Fruit fly (Drosophila melanogaster) whole organism, prepupa: ENCODE results near the gene gry.
A peak's percentile ranks its signal among the peaks of the same experiment; 100 is the strongest.

Source experiments
- Blimp-1 ChIP-seq: fragments of 200-800 bp; sonication (Bioruptor generic); optimal IDR thresholded peaks from 3 replicates; lab custom pipeline; 2017; ENCODE audit warnings: missing biosample characterization, missing genetic modification characterization, mild to moderate bottlenecking, moderate library complexity, missing genetic modification reagents
- CG10631 ChIP-seq: fragments of 200-800 bp; sonication (Bioruptor generic); optimal IDR thresholded peaks from 2 replicates; lab custom pipeline; 2016; ENCODE audit warnings: missing biosample characterization, missing genetic modification characterization
- CG10669 ChIP-seq: fragments of 200-800 bp; sonication (Bioruptor generic); optimal IDR thresholded peaks from 3 replicates; lab custom pipeline; 2018; ENCODE audit warnings: missing biosample characterization, mild to moderate bottlenecking, missing genetic modification characterization, moderate library complexity
- CG11294 ChIP-seq: fragments of 200-800 bp; sonication (Bioruptor generic); IDR thresholded peaks from 2 replicates; pipeline ENCODE4 v1.3.6; 2022; ENCODE audit warnings: missing biosample characterization, missing genetic modification characterization
- CG11762 ChIP-seq: fragments of 200-800 bp; sonication (Bioruptor generic); optimal IDR thresholded peaks from 3 replicates; lab custom pipeline; 2016; ENCODE audit warnings: missing biosample characterization, missing genetic modification characterization; ENCODE audit not compliant: insufficient read depth
- CG11902 ChIP-seq: fragments of 200-800 bp; sonication (Bioruptor generic); optimal IDR thresholded peaks from 3 replicates; lab custom pipeline; 2016; ENCODE audit warnings: missing biosample characterization, missing genetic modification characterization
- CG15336 ChIP-seq: fragments of 200-800 bp; sonication (Bioruptor generic); IDR thresholded peaks from 2 replicates; pipeline ENCODE4 v1.3.6; 2022; ENCODE audit warnings: missing biosample characterization, missing genetic modification characterization
- CG1621 ChIP-seq: fragments of 200-800 bp; sonication (Bioruptor generic); optimal IDR thresholded peaks from 3 replicates; lab custom pipeline; 2018; ENCODE audit warnings: missing biosample characterization, mild to moderate bottlenecking, missing genetic modification characterization
- CG3032 ChIP-seq: fragments of 200-800 bp; optimal IDR thresholded peaks from 2 replicates; lab custom pipeline; 2019; ENCODE audit warnings: missing biosample characterization, mild to moderate bottlenecking, missing genetic modification characterization, moderate library complexity
- CG31627 ChIP-seq: fragments of 200-800 bp; sonication (Bioruptor generic); optimal IDR thresholded peaks from 3 replicates; lab custom pipeline; 2016; ENCODE audit warnings: missing biosample characterization, missing genetic modification characterization
- CG32006 ChIP-seq: fragments of 200-800 bp; sonication (Bioruptor generic); optimal IDR thresholded peaks from 3 replicates; lab custom pipeline; 2017; ENCODE audit warnings: missing biosample characterization, mild to moderate bottlenecking, missing genetic modification characterization
- CG34406 ChIP-seq: fragments of 200-800 bp; sonication (Bioruptor generic); optimal IDR thresholded peaks from 3 replicates; lab custom pipeline; 2016; ENCODE audit warnings: missing biosample characterization, missing genetic modification characterization
- CG3919 ChIP-seq: fragments of 200-800 bp; sonication (Bioruptor generic); optimal IDR thresholded peaks from 3 replicates; lab custom pipeline; 2016; ENCODE audit warnings: missing biosample characterization, missing genetic modification characterization
- CG4318 ChIP-seq: fragments of 200-800 bp; sonication (Bioruptor generic); optimal IDR thresholded peaks from 3 replicates; lab custom pipeline; 2017; ENCODE audit warnings: missing biosample characterization, mild to moderate bottlenecking, missing genetic modification characterization
- CG6163 ChIP-seq: fragments of 200-800 bp; sonication (Bioruptor generic); IDR thresholded peaks from 3 replicates; pipeline ENCODE4 v1.3.6; 2022; ENCODE audit warnings: missing biosample characterization, missing genetic modification characterization
- CG6792 ChIP-seq: fragments of 200-800 bp; sonication (Bioruptor generic); optimal IDR thresholded peaks from 3 replicates; lab custom pipeline; 2016; ENCODE audit warnings: missing biosample characterization, missing genetic modification characterization
- CG6808 ChIP-seq: fragments of 200-800 bp; sonication (Bioruptor generic); optimal IDR thresholded peaks from 3 replicates; lab custom pipeline; 2017; ENCODE audit warnings: missing biosample characterization, missing genetic modification characterization, mild to moderate bottlenecking, moderate library complexity, missing genetic modification reagents
- CG6854 ChIP-seq: fragments of 200-800 bp; sonication (Bioruptor generic); optimal IDR thresholded peaks from 2 replicates; lab custom pipeline; 2017; ENCODE audit warnings: missing biosample characterization, mild to moderate bottlenecking, missing genetic modification characterization
- CG7368 ChIP-seq: fragments of 200-800 bp; sonication (Bioruptor generic); optimal IDR thresholded peaks from 3 replicates; lab custom pipeline; 2016; ENCODE audit warnings: missing biosample characterization, missing genetic modification characterization
- CG8119 ChIP-seq: fragments of 200-800 bp; sonication (Bioruptor generic); IDR thresholded peaks from 3 replicates; pipeline ENCODE4 v1.3.6; 2022; ENCODE audit warnings: missing biosample characterization, missing genetic modification characterization
- CG8319 ChIP-seq: fragments of 200-800 bp; sonication (Bioruptor generic); optimal IDR thresholded peaks from 3 replicates; lab custom pipeline; 2016; ENCODE audit warnings: missing biosample characterization, missing genetic modification characterization
- CG8632 ChIP-seq: fragments of 200-800 bp; sonication (Bioruptor generic); optimal IDR thresholded peaks from 3 replicates; lab custom pipeline; 2016; ENCODE audit warnings: missing biosample characterization, missing genetic modification characterization
- CG9139 ChIP-seq: fragments of 200-800 bp; sonication (Bioruptor generic); optimal IDR thresholded peaks from 3 replicates; lab custom pipeline; 2017; ENCODE audit warnings: missing biosample characterization, mild to moderate bottlenecking, missing genetic modification characterization
- Eip75B ChIP-seq: fragments of 200-800 bp; sonication (Bioruptor generic); optimal IDR thresholded peaks from 3 replicates; lab custom pipeline; 2016; ENCODE audit warnings: missing biosample characterization, missing genetic modification characterization
- Eip78C ChIP-seq: fragments of 200-800 bp; sonication (Bioruptor generic); peaks from one replicate; lab custom pipeline; 2016; ENCODE audit warnings: missing biosample characterization, missing genetic modification characterization
- Eip93F ChIP-seq: fragments of 200-800 bp; sonication (Bioruptor generic); optimal IDR thresholded peaks from 2 replicates; lab custom pipeline; 2016; ENCODE audit warnings: missing biosample characterization, mild to moderate bottlenecking, missing genetic modification characterization
- Ets96B ChIP-seq: fragments of 200-800 bp; optimal IDR thresholded peaks from 2 replicates; lab custom pipeline; 2019; ENCODE audit warnings: missing biosample characterization, mild to moderate bottlenecking, missing genetic modification characterization, moderate library complexity
- Hr39 ChIP-seq: fragments of 200-800 bp; sonication (Bioruptor generic); optimal IDR thresholded peaks from 2 replicates; lab custom pipeline; 2016; ENCODE audit warnings: missing biosample characterization, missing genetic modification characterization
- Lpt ChIP-seq: fragments of 200-800 bp; sonication (Bioruptor generic); optimal IDR thresholded peaks from 3 replicates; lab custom pipeline; 2016; ENCODE audit warnings: missing biosample characterization, missing genetic modification characterization
- Met ChIP-seq: fragments of 200-800 bp; sonication (Bioruptor generic); optimal IDR thresholded peaks from 3 replicates; lab custom pipeline; 2016; ENCODE audit warnings: missing biosample characterization, missing genetic modification characterization
- Smox ChIP-seq: fragments of 200-800 bp; sonication (Bioruptor generic); optimal IDR thresholded peaks from 3 replicates; lab custom pipeline; 2016; ENCODE audit warnings: missing biosample characterization, missing genetic modification characterization
- Sox102F ChIP-seq: fragments of 200-800 bp; sonication (Bioruptor generic); optimal IDR thresholded peaks from 2 replicates; lab custom pipeline; 2016; ENCODE audit warnings: missing biosample characterization, mild to moderate bottlenecking, missing genetic modification characterization
- Sox14 ChIP-seq: fragments of 200-800 bp; sonication (Bioruptor generic); optimal IDR thresholded peaks from 3 replicates; lab custom pipeline; 2016; ENCODE audit warnings: missing biosample characterization, missing genetic modification characterization
- Sox15 ChIP-seq: fragments of 200-800 bp; sonication (Bioruptor generic); optimal IDR thresholded peaks from 3 replicates; lab custom pipeline; 2016; ENCODE audit warnings: missing biosample characterization, missing genetic modification characterization
- achi ChIP-seq: fragments of 200-800 bp; sonication (Bioruptor generic); optimal IDR thresholded peaks from 3 replicates; lab custom pipeline; 2016; ENCODE audit warnings: missing biosample characterization, missing genetic modification characterization
- cyc ChIP-seq: fragments of 200-800 bp; sonication (Bioruptor generic); optimal IDR thresholded peaks from 3 replicates; lab custom pipeline; 2016; ENCODE audit warnings: missing biosample characterization, missing genetic modification characterization
- dac ChIP-seq: fragments of 200-800 bp; sonication (Bioruptor generic); optimal IDR thresholded peaks from 2 replicates; lab custom pipeline; 2017; ENCODE audit warnings: missing biosample characterization, mild to moderate bottlenecking, missing genetic modification characterization
- dsx ChIP-seq: fragments of 200-800 bp; optimal IDR thresholded peaks from 3 replicates; lab custom pipeline; 2019; ENCODE audit warnings: missing biosample characterization, mild to moderate bottlenecking, missing genetic modification characterization, moderate library complexity; ENCODE audit not compliant: poor library complexity, severe bottlenecking
- eg ChIP-seq: fragments of 200-800 bp; sonication (Bioruptor generic); IDR thresholded peaks from 3 replicates; pipeline ENCODE4 v1.3.6; 2022; ENCODE audit warnings: missing biosample characterization, missing genetic modification characterization
- esn ChIP-seq: fragments of 200-800 bp; sonication (Bioruptor generic); optimal IDR thresholded peaks from 2 replicates; lab custom pipeline; 2016; ENCODE audit warnings: missing biosample characterization, mild to moderate bottlenecking, missing genetic modification characterization, moderate library complexity
- fd59A ChIP-seq: fragments of 200-800 bp; sonication (Bioruptor generic); optimal IDR thresholded peaks from 2 replicates; lab custom pipeline; 2017; ENCODE audit warnings: missing biosample characterization, mild to moderate bottlenecking, missing genetic modification characterization, missing genetic modification reagents
- lz ChIP-seq: fragments of 200-800 bp; sonication (Bioruptor generic); optimal IDR thresholded peaks from 3 replicates; lab custom pipeline; 2016; ENCODE audit warnings: missing biosample characterization, missing genetic modification characterization
- net ChIP-seq: fragments of 200-800 bp; sonication (Bioruptor generic); optimal IDR thresholded peaks from 3 replicates; lab custom pipeline; 2016; ENCODE audit warnings: missing biosample characterization, missing genetic modification characterization
- salr ChIP-seq, 2 experiments: fragments of 200-800 bp; sonication (Bioruptor generic); optimal IDR thresholded peaks; 3 replicates each; lab custom pipeline; 2016 to 2018; ENCODE audit warnings: missing biosample characterization in 2 of 2, missing genetic modification characterization in 2 of 2, mild to moderate bottlenecking in 1 of 2
- spab ChIP-seq: fragments of 200-800 bp; sonication (Bioruptor generic); optimal IDR thresholded peaks from 2 replicates; lab custom pipeline; 2017; ENCODE audit warnings: missing biosample characterization, mild to moderate bottlenecking, missing genetic modification characterization, missing genetic modification reagents
- ss ChIP-seq, 2 experiments: fragments of 200-800 bp; sonication (Bioruptor generic); optimal IDR thresholded peaks; 2 replicates in 1 of 2; 3 replicates in 1 of 2; lab custom pipeline; 2017 to 2018; ENCODE audit warnings: mild to moderate bottlenecking in 2 of 2, missing biosample characterization in 2 of 2, missing genetic modification characterization in 2 of 2, moderate library complexity in 1 of 2
- svp ChIP-seq: fragments of 200-800 bp; sonication (Bioruptor generic); peaks from one replicate; lab custom pipeline; 2016; ENCODE audit warnings: missing biosample characterization, missing genetic modification characterization
- topi ChIP-seq: fragments of 200-800 bp; sonication (Bioruptor generic); optimal IDR thresholded peaks from 3 replicates; lab custom pipeline; 2016; ENCODE audit warnings: missing biosample characterization, missing genetic modification characterization
- vri ChIP-seq: fragments of 200-800 bp; sonication (Bioruptor generic); optimal IDR thresholded peaks from 3 replicates; lab custom pipeline; 2016; ENCODE audit warnings: missing biosample characterization, mild to moderate bottlenecking, missing genetic modification characterization

gry gene

dm6 chr3L:3192912-3193311, 6.0 kb upstream of the gry start, which contains the start of gene Hsp83 (continued):
- peak; percentile 98 for TF ChIP-seq vri
- TF ChIP-seq Met, result peak; percentile 94
- TF ChIP-seq CG11294, result peak; percentile 53; the same call in 1 of the 2 replicates
- peak; percentile 97 for TF ChIP-seq CG6163 (GFP tag; lab: Robert Waterston, UW)
- TF ChIP-seq CG15336 (GFP tag; lab: Robert Waterston, UW), result peak; percentile 72
- TF ChIP-seq CG11902 (GFP tag; lab: Kevin White, UChicago), result peak; percentile 34
- TF ChIP-seq Ets96B (tag; lab: Kevin White, UChicago), result peak; percentile 68
- peak; percentile 89 for TF ChIP-seq CG8319 (GFP tag; lab: Kevin White, UChicago)
- peak; percentile 99 for TF ChIP-seq Eip78C (GFP tag; lab: Kevin White, UChicago)
- peak; percentile 82 for TF ChIP-seq CG8119 (GFP tag; lab: Robert Waterston, UW)
- TF ChIP-seq CG10631 (GFP tag; lab: Kevin White, UChicago), result peak; percentile 77
- peak; percentile 92 for TF ChIP-seq topi (GFP tag; lab: Kevin White, UChicago)
- peak; percentile 3 to 90 for TF ChIP-seq salr (GFP tag; optimal IDR thresholded peaks at IDR 0.05; lab: Kevin White, UChicago)
- peak; percentile 68 for TF ChIP-seq dac (GFP tag; lab: Kevin White, UChicago)
- TF ChIP-seq lz (GFP tag; lab: Kevin White, UChicago), result peak; percentile 93
- TF ChIP-seq net, result peak; percentile 96
- peak; percentile 100 for TF ChIP-seq CG6854 (GFP tag; lab: Kevin White, UChicago)
- TF ChIP-seq Blimp-1, result peak; percentile 91

- TF ChIP-seq dsx (peak; percentile 93), Eip75B (GFP tag; lab: Kevin White, UChicago) (peak; percentile 96), CG32006 (GFP tag; lab: Kevin White, UChicago) (peak; percentile 99), Smox (GFP tag; lab: Kevin White, UChicago) (peak; percentile 93), CG9139 (GFP tag; lab: Kevin White, UChicago) (peak; percentile 85), Ets96B (tag; lab: Kevin White, UChicago) (peak; percentile 95), CG7368 (peak; percentile 97), CG3919 (peak; percentile 98), CG3032 (tag; lab: Kevin White, UChicago) (peak; percentile 91), ss (GFP tag; optimal IDR thresholded peaks at IDR 0.05; lab: Kevin White, UChicago) (peak; percentile 69 to 83), Sox14 (GFP tag; lab: Kevin White, UChicago) (peak; percentile 94), CG8632 (GFP tag; lab: Kevin White, UChicago) (peak; percentile 97), Hr39 (GFP tag; lab: Kevin White, UChicago) (peak; percentile 92), lz (GFP tag; lab: Kevin White, UChicago) (peak; percentile 92), CG34406 (GFP tag; lab: Kevin White, UChicago) (peak; percentile 98), Blimp-1 (peak; percentile 85), CG1621 (tag; lab: Kevin White, UChicago) (peak; percentile 92), CG8119 (GFP tag; lab: Robert Waterston, UW) (peak; percentile 98), Sox102F (GFP tag; lab: Kevin White, UChicago) (peak; percentile 97), CG4318 (peak; percentile 94), spab (peak; percentile 86), achi (GFP tag; lab: Kevin White, UChicago) (peak; percentile 98), cyc (GFP tag; lab: Kevin White, UChicago) (peak; percentile 95), salr (GFP tag; optimal IDR thresholded peaks at IDR 0.05; lab: Kevin White, UChicago) (peak; percentile 89 to 97), CG10669 (GFP tag; lab: Kevin White, UChicago) (peak; percentile 96), Eip93F (GFP tag; lab: Kevin White, UChicago) (peak; percentile 93), esn (GFP tag; lab: Kevin White, UChicago) (peak; percentile 98), svp (GFP tag; lab: Kevin White, UChicago) (peak; percentile 97), eg (peak; percentile 99), fd59A (GFP tag; lab: Kevin White, UChicago) (peak; percentile 80), CG8319 (GFP tag; lab: Kevin White, UChicago) (peak; percentile 94), CG6854 (GFP tag; lab: Kevin White, UChicago) (peak; percentile 74), Sox15 (GFP tag; lab: Kevin White, UChicago) (peak; percentile 88), CG6792 (GFP tag; lab: Kevin White, UChicago) (peak; percentile 95), Eip78C (GFP tag; lab: Kevin White, UChicago) (peak; percentile 98), CG6808 (GFP tag; lab: Kevin White, UChicago) (peak; percentile 73), CG31627 (GFP tag; lab: Kevin White, UChicago) (peak; percentile 90), Lpt (GFP tag; lab: Kevin White, UChicago) (peak; percentile 96), CG11762 (GFP tag; lab: Kevin White, UChicago) (peak; percentile 97), dac (GFP tag; lab: Kevin White, UChicago) (peak; percentile 95)
These were observed 4.8 kb upstream of the gry start for dm6 chr3L:3194059-3194458.
